Worm (Caenorhabditis elegans): ENCODE measurements around the gene R11G1.1.

DNA sequence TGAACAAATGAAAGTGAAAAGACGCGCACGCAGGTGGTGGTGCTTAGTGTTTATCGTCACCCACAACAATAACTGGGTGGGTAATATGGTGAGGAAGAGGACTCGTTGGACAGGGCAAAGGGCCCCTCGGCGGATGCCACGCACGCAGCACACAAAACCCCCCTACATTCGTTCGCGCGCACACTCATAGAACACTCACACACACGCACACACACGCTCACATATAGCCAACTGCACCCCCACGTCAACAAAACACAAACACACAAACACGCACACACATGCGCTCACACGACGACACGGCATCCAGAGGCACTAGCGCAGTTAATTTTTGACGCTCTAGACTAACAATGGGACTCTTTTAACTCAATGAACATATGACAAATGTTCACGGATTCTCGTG, 34.9 kb downstream of the R11G1.1 start:
- TF ChIP-seq ceh-39 (tag; optimal IDR thresholded peaks at IDR 0.05): no peak
- TF ChIP-seq nhr-28 (tag; optimal IDR thresholded peaks at IDR 0.05): no peak
- no peak for TF ChIP-seq hlh-1 (tag; optimal IDR thresholded peaks at IDR 0.05)
- no peak for TF ChIP-seq ztf-11 (tag; optimal IDR thresholded peaks at IDR 0.05)
- TF ChIP-seq ces-1 (GFP tag; optimal IDR thresholded peaks at IDR 0.05): peak; percentile 14
- no peak for TF ChIP-seq elt-1 (tag; optimal IDR thresholded peaks at IDR 0.05; ENCODE audit: borderline replicate concordance, insufficient read depth)
- no peak for TF ChIP-seq lsy-2 (tag; optimal IDR thresholded peaks at IDR 0.05)
- no peak for TF ChIP-seq snpc-4 (tag; optimal IDR thresholded peaks at IDR 0.05)
- TF ChIP-seq nhr-237 (tag; optimal IDR thresholded peaks at IDR 0.05): no peak
- no peak for TF ChIP-seq unc-39 (tag; optimal IDR thresholded peaks at IDR 0.05)
- no peak for TF ChIP-seq tbx-8 (GFP tag; optimal IDR thresholded peaks at IDR 0.05)
- TF ChIP-seq elt-3 (tag; optimal IDR thresholded peaks at IDR 0.05): no peak
